Worm (Caenorhabditis elegans): ENCODE results near the gene ttr-2.

ttr-2 gene

ce11 chrIII:9932091-9932490 lies 4.5 kb downstream of the ttr-2 start, which contains the start of gene dec-7 (continued):
- no peak for TF ChIP-seq jun-1 (tag; optimal IDR thresholded peaks at IDR 0.05)
- no peak for TF ChIP-seq zfp-3 (GFP tag; conservative IDR thresholded peaks at IDR 0.05)
- no peak for TF ChIP-seq F44E2.7 (GFP tag; IDR thresholded peaks at IDR 0.05)
- TF ChIP-seq zfp-2 (tag; optimal IDR thresholded peaks at IDR 0.05), result no peak
- no peak for TF ChIP-seq mxl-3 (GFP tag; optimal IDR thresholded peaks at IDR 0.05)
- no peak for TF ChIP-seq mep-1 (tag; optimal IDR thresholded peaks at IDR 0.05)
- TF ChIP-seq F26F4.8 (GFP tag; conservative IDR thresholded peaks at IDR 0.05), result no peak
- no peak for TF ChIP-seq unc-130 (GFP tag; optimal IDR thresholded peaks at IDR 0.05)
- peak; percentile 66 for TF ChIP-seq dmd-6 (GFP tag; IDR thresholded peaks at IDR 0.05)
- no peak for TF ChIP-seq tra-1 (GFP tag; IDR thresholded peaks at IDR 0.05)
- TF ChIP-seq ceh-20 (GFP tag; IDR thresholded peaks at IDR 0.05), result no peak
- no peak for TF ChIP-seq nhr-6 (tag; optimal IDR thresholded peaks at IDR 0.05)
- no peak for TF ChIP-seq set-16 (GFP tag; IDR thresholded peaks at IDR 0.05)
- no peak for TF ChIP-seq dmd-8 (GFP tag; IDR thresholded peaks at IDR 0.05)
- no peak for TF ChIP-seq vab-7 (GFP tag; IDR thresholded peaks at IDR 0.05)
- TF ChIP-seq sdz-12 (GFP tag; optimal IDR thresholded peaks at IDR 0.05), result no peak
- TF ChIP-seq nhr-48 (tag; optimal IDR thresholded peaks at IDR 0.05), result no peak

ce11 chrIII:9941020-9941674 lies 13.6 kb downstream of the ttr-2 start, which contains the start of the genes K03H1.9 and K03H1.12:
K03H1.9 (minus strand) TSS chrIII:9941490.
K03H1.12 (plus strand) TSS chrIII:9941624.
- TF ChIP-seq egl-43 (GFP tag; IDR thresholded peaks at IDR 0.05) (0 out of 2 replicates have a peak, but pooled peaks have one; percentile 50), cey-2 (tag; optimal IDR thresholded peaks at IDR 0.05; ENCODE audit: borderline replicate concordance, insufficient read depth) (no peak), set-16 (GFP tag; IDR thresholded peaks at IDR 0.05) (peak; percentile 87)

- TF ChIP-seq hlh-30 (tag; optimal IDR thresholded peaks at IDR 0.05; ENCODE audit: insufficient read depth) (no peak), zfp-2 (tag; optimal IDR thresholded peaks at IDR 0.05) (no peak), zfp-3 (GFP tag; conservative IDR thresholded peaks at IDR 0.05) (no peak), lin-38 (GFP tag; IDR thresholded peaks at IDR 0.05) (no peak)
Observed at ce11 chrIII:9944723-9945122, 17.2 kb downstream of the ttr-2 start, which contains the start of gene gln-2. gln-2 (minus strand) TSS chrIII:9944823.

- TF ChIP-seq mes-2 (tag; optimal IDR thresholded peaks at IDR 0.05; ENCODE audit: poor library complexity, severe bottlenecking), result peak; percentile 23
- peak; percentile 59 for TF ChIP-seq dpl-1 (GFP tag; optimal IDR thresholded peaks at IDR 0.05)
- TF ChIP-seq aha-1 (tag), result peak; percentile 5
- TF ChIP-seq zfp-3 (GFP tag; conservative IDR thresholded peaks at IDR 0.05), result no peak
Observed at ce11 chrIII:9946806-9947419, 19.3 kb downstream of the ttr-2 start, which contains the start of gene K03H1.7. K03H1.7 (plus strand) TSS chrIII:9947405.

- TF ChIP-seq nhr-11 (tag; optimal IDR thresholded peaks at IDR 0.05) (no peak), D1046.2 (GFP tag; IDR thresholded peaks at IDR 0.05) (no peak), zip-11 (GFP tag; IDR thresholded peaks at IDR 0.05) (no peak), ceh-32 (tag; optimal IDR thresholded peaks at IDR 0.05; ENCODE audit: poor library complexity) (no peak), madf-5 (GFP tag; IDR thresholded peaks at IDR 0.05) (no peak), ceh-28 (tag; optimal IDR thresholded peaks at IDR 0.05) (no peak), F44E2.7 (GFP tag; IDR thresholded peaks at IDR 0.05) (no peak), unc-130 (GFP tag; optimal IDR thresholded peaks at IDR 0.05) (no peak), hlh-11 (tag; optimal IDR thresholded peaks at IDR 0.05) (no peak), zip-2 (tag; optimal IDR thresholded peaks at IDR 0.05) (no peak)
Observed at ce11 chrIII:9950244-9950643, 22.7 kb downstream of the ttr-2 start, which contains the start of gene K03H1.13. K03H1.13 (minus strand) TSS chrIII:9950344.

All from whole organism, L4 larva.